Worm (Caenorhabditis elegans): ENCODE results near the gene T23D5.3.

- no peak for TF ChIP-seq lsy-27 (tag; optimal IDR thresholded peaks at IDR 0.05; ENCODE audit: borderline replicate concordance, insufficient read depth)
- no peak for TF ChIP-seq lag-1 (GFP tag; IDR thresholded peaks at IDR 0.05)
- TF ChIP-seq unc-62 (GFP tag; optimal IDR thresholded peaks at IDR 0.05): no peak
- TF ChIP-seq lin-54 (GFP tag; optimal IDR thresholded peaks at IDR 0.05): no peak
- no peak for TF ChIP-seq snpc-4 (GFP tag; optimal IDR thresholded peaks at IDR 0.05)
- no peak for TF ChIP-seq snpc-4 (tag; optimal IDR thresholded peaks at IDR 0.05)
- no peak for TF ChIP-seq unc-130 (GFP tag; optimal IDR thresholded peaks at IDR 0.05)
Observed at ce11 chrV:15685599-15685998, 47.9 kb downstream of the T23D5.3 start, which contains the start of gene nhr-196.

Data from whole organism, young adult.